Fruit fly (Drosophila melanogaster) Kc167 (cell line): ENCODE measurements around the gene acs.

ENCODE experiments used
- Myc ChIP-seq: fragments of >200 bp; optimal IDR thresholded peaks from 2 replicates; lab custom pipeline; 2017; ENCODE audit warnings: missing external identifiers
- h ChIP-seq: fragments of >200 bp; optimal IDR thresholded peaks from 3 replicates; lab custom pipeline; 2018; ENCODE audit warnings: missing external identifiers
- insv ChIP-seq: fragments of >200 bp; optimal IDR thresholded peaks from 3 replicates; lab custom pipeline; 2018; ENCODE audit warnings: missing external identifiers

DNA sequence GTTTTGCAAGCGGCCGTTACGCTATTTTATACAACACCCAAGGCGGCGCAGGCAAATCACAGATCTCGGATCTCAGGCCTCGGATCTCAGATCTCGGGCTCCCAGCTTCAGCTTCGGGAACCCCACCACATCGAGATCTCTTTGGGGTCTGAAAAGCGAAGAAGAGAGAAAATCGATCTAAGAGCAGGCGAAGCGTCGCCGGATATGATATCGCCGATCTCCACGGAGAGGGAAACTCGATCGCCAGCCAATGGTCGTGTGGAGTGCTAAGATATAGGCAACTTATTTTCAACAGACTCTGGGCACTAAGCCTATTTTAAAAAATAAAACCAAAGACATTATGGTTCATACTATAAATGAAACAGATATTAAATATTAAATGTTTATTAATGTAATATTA lies 32.7 kb upstream of the acs start, which contains the start of the genes CG46523 and CG5687:
- TF ChIP-seq insv (lab: Kevin White, UChicago) (no peak), h (lab: Kevin White, UChicago) (no peak), Myc (lab: Kevin White, UChicago) (no peak)
